Worm (Caenorhabditis elegans) whole organism, L1 larva: ENCODE results near the gene col-172.

Experiments used
- C34B4.2 ChIP-seq: sonication (generic microtip); optimal IDR thresholded peaks from 2 replicates; lab custom pipeline; 2017; ENCODE audit warnings: mild to moderate bottlenecking, missing genetic modification characterization, missing compliant biosample characterization
- Y116A8C.19 ChIP-seq: sonication (generic microtip); optimal IDR thresholded peaks from 2 replicates; lab custom pipeline; 2016; ENCODE audit warnings: missing compliant biosample characterization, missing genetic modification characterization, borderline replicate concordance
- alr-1 ChIP-seq: fragments of 200-800 bp; sonication (Bioruptor generic); optimal IDR thresholded peaks from 2 replicates; lab custom pipeline; 2018; ENCODE audit warnings: borderline replicate concordance, mild to moderate bottlenecking, missing genetic modification characterization, missing compliant biosample characterization
- blmp-1 ChIP-seq: fragments of 150-350 bp; optimal IDR thresholded peaks from 2 replicates; lab custom pipeline; 2014; ENCODE audit warnings: missing biosample characterization, missing genetic modification characterization
- ceh-63 ChIP-seq: fragments of 200-800 bp; sonication (Bioruptor generic); optimal IDR thresholded peaks from 2 replicates; lab custom pipeline; 2018; ENCODE audit warnings: mild to moderate bottlenecking, missing genetic modification characterization, missing compliant biosample characterization
- ceh-8 ChIP-seq: fragments of 200-800 bp; sonication (Bioruptor generic); optimal IDR thresholded peaks from 2 replicates; lab custom pipeline; 2018; ENCODE audit warnings: mild to moderate bottlenecking, missing genetic modification characterization, moderate library complexity, missing compliant biosample characterization
- ceh-88 ChIP-seq: fragments of 200-800 bp; sonication (Bioruptor generic); IDR thresholded peaks from 2 replicates; pipeline ENCODE4 v1.3.6; 2022; ENCODE audit warnings: missing genetic modification characterization, missing compliant biosample characterization
- ceh-90 ChIP-seq: sonication (generic microtip); optimal IDR thresholded peaks from 2 replicates; lab custom pipeline; 2016; ENCODE audit warnings: missing genetic modification characterization, missing compliant biosample characterization
- efl-1 ChIP-seq, 4 experiments: fragments of 150-350 bp; optimal IDR thresholded peaks in 3 of 4; peaks in 1 of 4; 1 replicate in 1 of 4; 2 replicates in 3 of 4; lab custom pipeline; 2014; ENCODE audit warnings: missing biosample characterization in 2 of 4, missing genetic modification characterization in 2 of 4, missing genetic modification reagents in 2 of 4
- egl-27 ChIP-seq, 2 experiments: fragments of 150-350 bp in 1 of 2; sonication (generic microtip); optimal IDR thresholded peaks; 3 replicates each; lab custom pipeline; 2017 to 2018; ENCODE audit warnings: missing biosample characterization in 2 of 2, missing genetic modification characterization in 2 of 2, missing genetic modification reagents in 2 of 2
- elt-2 ChIP-seq: sonication (generic microtip); optimal IDR thresholded peaks from 2 replicates; lab custom pipeline; 2016; ENCODE audit warnings: missing genetic modification characterization, mild to moderate bottlenecking, inconsistent platforms, missing compliant biosample characterization, missing genetic modification reagents
- elt-3 ChIP-seq, 6 experiments: fragments of 150-350 bp in 1 of 6; sonication (generic microtip); optimal IDR thresholded peaks; 2 replicates each; lab custom pipeline; 2017 to 2018; ENCODE audit warnings: missing biosample characterization in 6 of 6, missing genetic modification characterization in 6 of 6, inconsistent platforms in 1 of 6
- fkh-8 ChIP-seq: sonication (generic microtip); optimal IDR thresholded peaks from 2 replicates; lab custom pipeline; 2016; ENCODE audit warnings: mild to moderate bottlenecking, missing genetic modification characterization, missing compliant biosample characterization
- grh-1 ChIP-seq: fragments of 200-800 bp; sonication (Bioruptor generic); IDR thresholded peaks from 2 replicates; pipeline ENCODE4 v1.3.6; 2022; ENCODE audit warnings: missing genetic modification reagents, missing genetic modification characterization, missing compliant biosample characterization
- isw-1 ChIP-seq: fragments of 200-800 bp; sonication (Bioruptor generic); IDR thresholded peaks from 2 replicates; pipeline ENCODE4 v1.3.6; 2022; ENCODE audit warnings: missing genetic modification characterization, missing compliant biosample characterization
- jun-1 ChIP-seq: fragments of 150-350 bp; optimal IDR thresholded peaks from 2 replicates; lab custom pipeline; 2014; ENCODE audit warnings: missing biosample characterization, missing genetic modification reagents, missing genetic modification characterization
- lin-13 ChIP-seq: fragments of 150-350 bp; optimal IDR thresholded peaks from 2 replicates; lab custom pipeline; 2014; ENCODE audit warnings: missing biosample characterization, missing genetic modification reagents, missing genetic modification characterization
- lin-14 ChIP-seq: fragments of 200-800 bp; sonication (Bioruptor generic); optimal IDR thresholded peaks from 2 replicates; lab custom pipeline; 2018; ENCODE audit warnings: mild to moderate bottlenecking, missing genetic modification characterization, moderate library complexity, missing compliant biosample characterization
- lin-35 ChIP-seq, 2 experiments: fragments of 150-350 bp; optimal IDR thresholded peaks; 2 replicates each; lab custom pipeline; 2014; ENCODE audit warnings: missing biosample characterization in 2 of 2, missing genetic modification characterization in 2 of 2, missing genetic modification reagents in 2 of 2
- lir-3 ChIP-seq: sonication (generic microtip); optimal IDR thresholded peaks from 2 replicates; lab custom pipeline; 2016; ENCODE audit warnings: mild to moderate bottlenecking, missing genetic modification characterization, moderate library complexity, missing compliant biosample characterization; ENCODE audit not compliant: poor library complexity
- lsy-2 ChIP-seq, 2 experiments: fragments of 150-350 bp; optimal IDR thresholded peaks; 2 replicates each; lab custom pipeline; 2014; ENCODE audit warnings: missing biosample characterization in 2 of 2, missing genetic modification characterization in 2 of 2
- mdl-1 ChIP-seq, 2 experiments: fragments of 150-350 bp; optimal IDR thresholded peaks; 2 replicates each; lab custom pipeline; 2014 to 2017; ENCODE audit warnings: missing biosample characterization in 2 of 2, missing genetic modification characterization in 2 of 2, inconsistent platforms in 1 of 2
- mep-1 ChIP-seq: fragments of 150-350 bp; optimal IDR thresholded peaks from 2 replicates; lab custom pipeline; 2014; ENCODE audit warnings: missing biosample characterization, missing genetic modification characterization
- nhr-11 ChIP-seq: fragments of 150-350 bp; optimal IDR thresholded peaks from 2 replicates; lab custom pipeline; 2014; ENCODE audit warnings: missing biosample characterization, missing genetic modification characterization
- nhr-19 ChIP-seq: fragments of 200-800 bp; sonication (Bioruptor generic); conservative IDR thresholded peaks from 2 replicates; pipeline ENCODE4 v1.3.6; 2022; ENCODE audit warnings: missing genetic modification characterization, missing compliant biosample characterization
- nhr-20 ChIP-seq: sonication (generic microtip); optimal IDR thresholded peaks from 2 replicates; lab custom pipeline; 2016; ENCODE audit warnings: mild to moderate bottlenecking, missing genetic modification characterization, missing compliant biosample characterization
- nhr-47 ChIP-seq: sonication (generic microtip); optimal IDR thresholded peaks from 2 replicates; lab custom pipeline; 2016; ENCODE audit warnings: mild to moderate bottlenecking, missing genetic modification characterization, moderate library complexity, missing compliant biosample characterization
- nhr-71 ChIP-seq: sonication (generic microtip); optimal IDR thresholded peaks from 2 replicates; lab custom pipeline; 2016; ENCODE audit warnings: mild to moderate bottlenecking, missing genetic modification characterization, moderate library complexity, missing compliant biosample characterization
- nhr-76 ChIP-seq: sonication (generic microtip); optimal IDR thresholded peaks from 2 replicates; lab custom pipeline; 2017; ENCODE audit warnings: missing biosample characterization, missing genetic modification characterization
- nhr-77 ChIP-seq: fragments of 150-350 bp; optimal IDR thresholded peaks from 2 replicates; lab custom pipeline; 2014; ENCODE audit warnings: missing biosample characterization, missing genetic modification characterization
- nhr-85 ChIP-seq: sonication (generic microtip); peaks from one replicate; lab custom pipeline; 2016; ENCODE audit warnings: missing genetic modification characterization, inconsistent platforms, missing compliant biosample characterization
- nhr-90 ChIP-seq: sonication (generic microtip); optimal IDR thresholded peaks from 2 replicates; lab custom pipeline; 2016; ENCODE audit warnings: mild to moderate bottlenecking, missing genetic modification characterization, missing compliant biosample characterization; ENCODE audit not compliant: poor library complexity
- pax-3 ChIP-seq: fragments of 200-800 bp; sonication (Bioruptor generic); optimal IDR thresholded peaks from 2 replicates; lab custom pipeline; 2018; ENCODE audit warnings: mild to moderate bottlenecking, missing genetic modification characterization, moderate library complexity, missing compliant biosample characterization
- skn-1 ChIP-seq: fragments of 150-350 bp; optimal IDR thresholded peaks from 2 replicates; lab custom pipeline; 2014; ENCODE audit warnings: missing biosample characterization, missing genetic modification characterization
- snu-23 ChIP-seq: sonication (generic microtip); optimal IDR thresholded peaks from 2 replicates; lab custom pipeline; 2016; ENCODE audit warnings: missing genetic modification characterization, missing compliant biosample characterization
- swsn-7 ChIP-seq: sonication (generic microtip); optimal IDR thresholded peaks from 2 replicates; lab custom pipeline; 2016; ENCODE audit warnings: missing genetic modification characterization, missing compliant biosample characterization
- tbx-2 ChIP-seq: sonication (generic microtip); optimal IDR thresholded peaks from 2 replicates; lab custom pipeline; 2016; ENCODE audit warnings: missing genetic modification characterization, missing compliant biosample characterization
- unc-86 ChIP-seq: sonication (generic microtip); optimal IDR thresholded peaks from 2 replicates; lab custom pipeline; 2016; ENCODE audit warnings: missing genetic modification characterization, missing compliant biosample characterization
- xbp-1 ChIP-seq: sonication (generic microtip); optimal IDR thresholded peaks from 2 replicates; lab custom pipeline; 2016; ENCODE audit warnings: missing genetic modification characterization, missing compliant biosample characterization

col-172 gene

DNA sequence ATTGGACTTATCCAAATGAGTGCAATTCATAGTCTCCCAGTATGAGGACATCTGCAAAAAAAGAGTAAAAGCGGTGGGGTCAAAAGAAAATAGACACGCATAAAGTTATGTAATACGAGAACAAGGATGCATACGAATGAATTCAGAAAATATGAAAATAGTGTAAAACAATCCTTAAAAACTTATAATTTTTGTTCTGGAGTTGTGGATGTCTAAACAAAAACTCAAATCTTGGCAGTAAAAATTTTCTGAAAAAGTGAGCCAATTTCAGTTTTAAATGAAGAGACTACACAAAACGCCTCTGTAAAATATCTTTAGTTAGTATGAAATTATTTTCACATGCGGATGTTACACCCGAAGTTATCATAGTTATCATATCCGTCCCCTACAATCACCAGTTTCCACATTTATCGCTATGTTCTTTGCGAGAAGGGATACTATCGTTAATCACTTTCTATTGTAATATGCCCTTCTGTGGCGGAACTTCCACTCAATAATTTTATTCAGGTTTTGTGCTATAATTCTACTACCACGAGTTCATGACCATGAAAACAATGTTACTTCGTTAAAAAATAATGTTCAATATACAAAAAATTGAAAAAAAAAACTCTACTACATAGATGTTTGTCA is 31.9 kb upstream of the col-172 start, which contains the start of gene nhr-120:
Gene nhr-120, minus strand, starts transcription at position 51 of the 630 bp plus-strand sequence.
- TF ChIP-seq elt-3 (tag; optimal IDR thresholded peaks at IDR 0.05; lab: Kevin White, UChicago) (peak in 1 of 6 experiments; percentile 57), blmp-1 (peak; percentile 70), efl-1 (optimal IDR thresholded peaks at IDR 0.05; lab: Kevin White, UChicago) (no peak), efl-1 (GFP tag; optimal IDR thresholded peaks at IDR 0.05 in 1 of 2; lab: Kevin White, UChicago) (peak in 1 of 2 experiments; percentile 46), unc-86 (no peak)
- TF ChIP-seq, all 84 proteins: peak for 3

DNA sequence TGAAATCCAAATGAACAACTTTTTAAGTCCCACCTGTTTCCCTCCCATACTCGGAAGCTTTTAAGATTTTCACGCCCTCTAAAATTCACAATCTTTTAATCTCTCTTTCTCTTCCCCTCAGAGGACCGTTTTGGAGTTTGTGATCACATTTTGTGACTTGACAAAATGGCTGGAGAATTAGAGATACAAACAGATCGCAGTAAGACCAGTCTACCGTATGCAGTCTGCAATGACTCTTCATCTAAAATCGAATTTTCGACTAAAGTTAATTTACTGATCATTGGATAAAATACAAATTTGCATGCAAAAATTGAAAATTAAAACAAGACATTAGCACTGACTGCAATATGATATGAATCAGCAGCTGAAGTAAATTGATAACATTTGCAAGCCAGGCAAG is 31.1 kb upstream of the col-172 start:
- TF ChIP-seq unc-86 (no peak), snu-23 (peak; percentile 25), nhr-11 (tag; lab: Kevin White, UChicago) (no peak), ceh-90 (tag; lab: Kevin White, UChicago) (no peak), lin-14 (GFP tag; lab: Kevin White, UChicago) (peak; percentile 66), lsy-2 (tag; optimal IDR thresholded peaks at IDR 0.05; lab: Kevin White, UChicago) (peak in 1 of 2 experiments; percentile 66), elt-3 (tag; optimal IDR thresholded peaks at IDR 0.05; lab: Kevin White, UChicago) (peak in 1 of 6 experiments; percentile 39), skn-1 (tag; lab: Kevin White, UChicago) (peak; percentile 33), alr-1 (tag; lab: Kevin White, UChicago) (no peak), nhr-20 (peak; percentile 45), grh-1 (0 out of 2 replicates have a peak, but pooled peaks have one; percentile 22), nhr-85 (tag; lab: Kevin White, UChicago) (peak; percentile 66), jun-1 (no peak), ceh-88 (GFP tag; lab: Robert Waterston, UW) (peak; percentile 17; the same call in 1 of the 2 replicates), swsn-7 (tag; lab: Kevin White, UChicago) (peak; percentile 29), nhr-47 (tag; lab: Kevin White, UChicago) (peak; percentile 50), blmp-1 (peak; percentile 15), isw-1 (GFP tag; lab: Robert Waterston, UW) (no peak), nhr-71 (peak; percentile 57), mep-1 (no peak), nhr-77 (tag; lab: Kevin White, UChicago) (no peak), fkh-8 (tag; lab: Kevin White, UChicago) (peak; percentile 51), pax-3 (tag; lab: Kevin White, UChicago) (no peak), egl-27 (tag; optimal IDR thresholded peaks at IDR 0.05; lab: Kevin White, UChicago) (no peak)

DNA sequence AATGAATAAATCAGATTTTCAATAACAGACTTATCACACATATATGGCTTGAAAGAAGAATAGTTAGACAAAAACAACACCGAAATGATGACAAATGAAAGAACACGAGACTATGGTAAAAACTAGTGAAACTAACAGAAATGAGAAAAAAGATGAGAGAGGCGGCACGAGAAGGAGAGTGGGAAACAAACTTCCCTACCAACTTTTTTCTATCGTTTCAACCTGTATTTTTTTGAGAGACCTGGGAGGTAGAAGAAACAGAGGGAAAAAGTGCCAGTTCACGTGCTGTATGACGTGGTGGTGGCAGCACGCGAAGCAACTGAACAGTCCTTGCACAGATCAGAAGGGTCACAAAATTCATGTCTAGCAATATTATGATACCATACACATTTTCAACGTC is 29.8 kb upstream of the col-172 start:
- TF ChIP-seq ceh-8 (GFP tag; lab: Kevin White, UChicago) (no peak), C34B4.2 (tag; lab: Kevin White, UChicago) (no peak), nhr-71 (peak; percentile 84), alr-1 (tag; lab: Kevin White, UChicago) (no peak), mdl-1 (tag; optimal IDR thresholded peaks at IDR 0.05; lab: Kevin White, UChicago) (peak in 1 of 2 experiments; percentile 78), mep-1 (peak; percentile 45), grh-1 (peak; percentile 33; the same call in 1 of the 2 replicates), nhr-90 (peak; percentile 42), elt-3 (tag; optimal IDR thresholded peaks at IDR 0.05; lab: Kevin White, UChicago) (peak in 2 of 6 experiments; percentile 26 to 60), elt-2 (tag; lab: Kevin White, UChicago) (peak; percentile 27), blmp-1 (peak; percentile 80), lin-14 (GFP tag; lab: Kevin White, UChicago) (peak; percentile 84), nhr-76 (tag; lab: Kevin White, UChicago) (no peak), nhr-20 (peak; percentile 90), xbp-1 (tag; lab: Kevin White, UChicago) (no peak), tbx-2 (tag; lab: Kevin White, UChicago) (peak; percentile 59), skn-1 (tag; lab: Kevin White, UChicago) (peak; percentile 98), lsy-2 (tag; optimal IDR thresholded peaks at IDR 0.05; lab: Kevin White, UChicago) (peak; percentile 7 to 32), nhr-77 (tag; lab: Kevin White, UChicago) (peak; percentile 5), ceh-63 (GFP tag; lab: Kevin White, UChicago) (no peak), nhr-47 (tag; lab: Kevin White, UChicago) (peak; percentile 35), nhr-85 (tag; lab: Kevin White, UChicago) (peak; percentile 95), Y116A8C.19 (tag; lab: Kevin White, UChicago) (no peak), snu-23 (peak; percentile 78), lin-13 (GFP tag; lab: Kevin White, UChicago) (peak; percentile 21), lir-3 (tag; lab: Kevin White, UChicago) (peak; percentile 23), lin-35 (GFP tag; optimal IDR thresholded peaks at IDR 0.05; lab: Kevin White, UChicago) (peak in 1 of 2 experiments; percentile 75), nhr-19 (0 out of 2 replicates have a peak, but pooled peaks have one; percentile 36)
